Fruit fly (Drosophila melanogaster): ENCODE measurements around the gene CG32579.

Gene CG32579

dm6 chrX:16313078-16313875 is 9.8 kb upstream of the CG32579 start, which contains the start of the genes CG9915 and SWIP (continued):
- TF ChIP-seq p53 (GFP tag; optimal IDR thresholded peaks at IDR 0.05) = no peak
- peak; percentile 44 for TF ChIP-seq phol (tag; optimal IDR thresholded peaks at IDR 0.05)
- TF ChIP-seq Max (GFP tag; optimal IDR thresholded peaks at IDR 0.05) = peak; percentile 21
- TF ChIP-seq Med (GFP tag) = peak; percentile 68
- TF ChIP-seq grau (tag; optimal IDR thresholded peaks at IDR 0.05) = peak; percentile 9
- TF ChIP-seq CG18764 (GFP tag; optimal IDR thresholded peaks at IDR 0.05) = peak; percentile 100
- TF ChIP-seq ci (GFP tag; IDR thresholded peaks at IDR 0.05) = 0 out of 3 replicates have a peak, but pooled peaks have one; percentile 25
- TF ChIP-seq ato (GFP tag; IDR thresholded peaks at IDR 0.05; ENCODE audit: partially characterized antibody) = peak; percentile 87
- no peak for TF ChIP-seq CTCF (GFP tag; optimal IDR thresholded peaks at IDR 0.05)
- TF ChIP-seq dpn (GFP tag; optimal IDR thresholded peaks at IDR 0.05) = no peak
- TF ChIP-seq CG8388 (GFP tag; optimal IDR thresholded peaks at IDR 0.05) = no peak
- no peak for TF ChIP-seq Blimp-1 (GFP tag; optimal IDR thresholded peaks at IDR 0.05)
- peak; percentile 28 for TF ChIP-seq dm (GFP tag; optimal IDR thresholded peaks at IDR 0.05)
- peak; percentile 50; the same call in 1 of the 2 replicates for TF ChIP-seq Rfx (GFP tag; IDR thresholded peaks at IDR 0.05)
- no peak for TF ChIP-seq danr (GFP tag; IDR thresholded peaks at IDR 0.05)
- TF ChIP-seq wdn (GFP tag; IDR thresholded peaks at IDR 0.05) = no peak
- peak; percentile 30 for TF ChIP-seq BEAF-32 (GFP tag; optimal IDR thresholded peaks at IDR 0.05)
- TF ChIP-seq CG31441 (GFP tag; IDR thresholded peaks at IDR 0.05) = 0 out of 2 replicates have a peak, but pooled peaks have one; percentile 14
- TF ChIP-seq CG17361 (GFP tag; IDR thresholded peaks at IDR 0.05) = peak; percentile 46; the same call in 1 of the 3 replicates
- TF ChIP-seq CG16813 (GFP tag; IDR thresholded peaks at IDR 0.05; ENCODE audit: partially characterized antibody) = peak; percentile 70
- TF ChIP-seq CG8281 (tag; optimal IDR thresholded peaks at IDR 0.05) = no peak
- no peak for TF ChIP-seq CG18476 (GFP tag; optimal IDR thresholded peaks at IDR 0.05)
- TF ChIP-seq trem (tag; optimal IDR thresholded peaks at IDR 0.05) = peak; percentile 18
- 0 out of 2 replicates have a peak, but pooled peaks have one; percentile 33 for TF ChIP-seq CG42726 (GFP tag; IDR thresholded peaks at IDR 0.05; ENCODE audit: partially characterized antibody)
- peak; percentile 69 for TF ChIP-seq CG1024 (GFP tag; IDR thresholded peaks at IDR 0.05)
- TF ChIP-seq stwl (tag; optimal IDR thresholded peaks at IDR 0.05) = peak; percentile 38
- TF ChIP-seq Ssrp (tag; optimal IDR thresholded peaks at IDR 0.05) = peak; percentile 7
- no peak for TF ChIP-seq CG4854 (GFP tag; optimal IDR thresholded peaks at IDR 0.05)
- TF ChIP-seq CG15696 (tag; optimal IDR thresholded peaks at IDR 0.05) = peak; percentile 62
- peak; percentile 36; the same call in 1 of the 2 replicates for TF ChIP-seq slbo (GFP tag; IDR thresholded peaks at IDR 0.05)
- TF ChIP-seq CG14710 (tag; optimal IDR thresholded peaks at IDR 0.05) = peak; percentile 40
- peak; percentile 66 for TF ChIP-seq cg (GFP tag; optimal IDR thresholded peaks at IDR 0.05)
- no peak for TF ChIP-seq CG4328 (GFP tag; optimal IDR thresholded peaks at IDR 0.05)
- TF ChIP-seq CG10431 (GFP tag; optimal IDR thresholded peaks at IDR 0.05) = no peak
- peak; percentile 16 for TF ChIP-seq Xbp1 (GFP tag; optimal IDR thresholded peaks at IDR 0.05)
- peak; percentile 27; the same call in 1 of the 2 replicates for TF ChIP-seq MBD-R2 (GFP tag; IDR thresholded peaks at IDR 0.05)
- peak; percentile 27 for TF ChIP-seq pzg (GFP tag; optimal IDR thresholded peaks at IDR 0.05)
- peak; percentile 41 for TF ChIP-seq Deaf1 (tag; optimal IDR thresholded peaks at IDR 0.05)
- TF ChIP-seq tin (GFP tag; optimal IDR thresholded peaks at IDR 0.05) = no peak
- TF ChIP-seq CG13287 (GFP tag; IDR thresholded peaks at IDR 0.05; ENCODE audit: partially characterized antibody) = peak; percentile 47; the same call in 1 of the 2 replicates
- TF ChIP-seq YL-1 (GFP tag; optimal IDR thresholded peaks at IDR 0.05) = peak; percentile 1
- TF ChIP-seq Side (GFP tag; optimal IDR thresholded peaks at IDR 0.05) = peak; percentile 18
- TF ChIP-seq CG7786 (GFP tag; optimal IDR thresholded peaks at IDR 0.05) = peak; percentile 15
- TF ChIP-seq CG10267 (tag; optimal IDR thresholded peaks at IDR 0.05) = peak; percentile 16
- peak; percentile 71 for TF ChIP-seq bbx (GFP tag; IDR thresholded peaks at IDR 0.05; ENCODE audit: partially characterized antibody)
- TF ChIP-seq CG7987 (GFP tag; optimal IDR thresholded peaks at IDR 0.05) = no peak
- peak; percentile 41 for TF ChIP-seq CoRest (tag; optimal IDR thresholded peaks at IDR 0.05)
- peak; percentile 68 for TF ChIP-seq CG1603 (tag; optimal IDR thresholded peaks at IDR 0.05)
